Worm (Caenorhabditis elegans): ENCODE measurements around the gene C34C12.6.

Gene C34C12.6

DNA sequence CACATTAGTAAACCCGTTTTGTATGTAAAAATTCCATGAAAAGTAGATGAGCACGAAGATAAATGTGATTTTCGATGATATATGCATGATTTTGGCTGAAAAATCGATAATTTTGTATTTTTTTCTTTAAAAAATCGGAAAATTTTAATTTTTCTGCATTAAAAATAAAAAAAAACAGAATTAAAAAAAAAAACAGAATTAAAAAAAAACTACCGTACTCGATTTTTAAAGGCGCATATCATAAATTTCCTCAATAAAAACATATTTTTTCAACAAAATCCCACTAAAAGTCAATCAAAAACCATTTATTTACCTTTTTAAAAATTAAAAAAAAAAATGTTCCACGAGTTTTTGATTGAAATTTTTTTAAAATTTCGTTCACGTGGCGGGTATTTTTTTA, 10.7 kb downstream of the C34C12.6 start, which contains the start of gene gly-14:
gly-14 (minus strand) TSS at position 101 of the 400 bp plus-strand sequence.
- TF ChIP-seq nhr-237 (tag; optimal IDR thresholded peaks at IDR 0.05) (no peak), dmd-4 (tag; optimal IDR thresholded peaks at IDR 0.05) (no peak), peb-1 (tag; optimal IDR thresholded peaks at IDR 0.05) (no peak), ama-1 (optimal IDR thresholded peaks at IDR 0.05) (no peak), nhr-21 (tag; optimal IDR thresholded peaks at IDR 0.05) (no peak), ceh-82 (tag; optimal IDR thresholded peaks at IDR 0.05) (no peak), ZK546.5 (tag; optimal IDR thresholded peaks at IDR 0.05) (no peak), egl-27 (tag; optimal IDR thresholded peaks at IDR 0.05) (no peak), elt-1 (tag; optimal IDR thresholded peaks at IDR 0.05) (no peak), unc-55 (GFP tag; optimal IDR thresholded peaks at IDR 0.05) (no peak), unc-62 (GFP tag; optimal IDR thresholded peaks at IDR 0.05) (no peak), skn-1 (tag; optimal IDR thresholded peaks at IDR 0.05) (no peak), C34F6.9 (tag; optimal IDR thresholded peaks at IDR 0.05) (no peak), nhr-77 (tag; optimal IDR thresholded peaks at IDR 0.05) (no peak), ztf-4 (tag; optimal IDR thresholded peaks at IDR 0.05) (no peak), lin-39 (tag; optimal IDR thresholded peaks at IDR 0.05) (no peak), ztf-1 (GFP tag; conservative IDR thresholded peaks at IDR 0.05) (no peak), ceh-16 (tag; optimal IDR thresholded peaks at IDR 0.05) (no peak), ztf-11 (tag; optimal IDR thresholded peaks at IDR 0.05) (no peak)

DNA sequence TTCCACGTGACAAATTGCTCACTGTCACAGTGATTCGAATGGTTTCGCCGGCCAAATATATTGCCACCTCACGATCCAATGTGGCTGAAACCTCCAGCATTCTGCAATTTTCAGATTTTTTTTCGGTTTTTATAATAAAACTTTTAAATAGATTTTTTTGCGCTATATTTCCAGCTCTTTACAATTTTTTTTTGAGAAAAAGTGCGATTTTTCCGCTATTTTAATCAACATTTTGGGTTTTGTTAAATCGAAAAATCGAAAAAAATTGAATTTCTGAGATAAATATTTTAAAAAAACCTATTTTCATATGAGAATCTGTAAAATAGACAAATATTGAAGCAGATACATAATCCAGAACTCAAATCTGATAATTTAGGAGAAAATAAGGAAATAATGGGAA, 16.6 kb downstream of the C34C12.6 start, which contains the start of gene M01F1.9:
M01F1.9 (minus strand) TSS at position 101 of the 400 bp plus-strand sequence.
- TF ChIP-seq lin-11 (tag; optimal IDR thresholded peaks at IDR 0.05): no peak
- TF ChIP-seq ztf-4 (tag; optimal IDR thresholded peaks at IDR 0.05): no peak
- TF ChIP-seq unc-55 (GFP tag; optimal IDR thresholded peaks at IDR 0.05): no peak
- no peak for TF ChIP-seq nhr-12 (tag; optimal IDR thresholded peaks at IDR 0.05)
- TF ChIP-seq lin-39 (tag; optimal IDR thresholded peaks at IDR 0.05): no peak
- no peak for TF ChIP-seq aly-2 (tag; optimal IDR thresholded peaks at IDR 0.05)
- TF ChIP-seq ztf-11 (tag; optimal IDR thresholded peaks at IDR 0.05): no peak
- no peak for TF ChIP-seq skn-1 (tag; optimal IDR thresholded peaks at IDR 0.05)
- no peak for TF ChIP-seq F13H6.1 (tag; optimal IDR thresholded peaks at IDR 0.05)
- TF ChIP-seq peb-1 (tag; optimal IDR thresholded peaks at IDR 0.05): no peak
- TF ChIP-seq ama-1 (optimal IDR thresholded peaks at IDR 0.05): no peak
- no peak for TF ChIP-seq R02D3.7 (tag; optimal IDR thresholded peaks at IDR 0.05)
- no peak for TF ChIP-seq nhr-237 (tag; optimal IDR thresholded peaks at IDR 0.05)
- TF ChIP-seq nhr-25 (tag; optimal IDR thresholded peaks at IDR 0.05): no peak
- TF ChIP-seq alr-1 (tag; optimal IDR thresholded peaks at IDR 0.05): no peak
- TF ChIP-seq elt-3 (tag; optimal IDR thresholded peaks at IDR 0.05): no peak
- TF ChIP-seq mdl-1 (tag; optimal IDR thresholded peaks at IDR 0.05): no peak
- TF ChIP-seq zag-1 (tag; optimal IDR thresholded peaks at IDR 0.05): no peak

DNA sequence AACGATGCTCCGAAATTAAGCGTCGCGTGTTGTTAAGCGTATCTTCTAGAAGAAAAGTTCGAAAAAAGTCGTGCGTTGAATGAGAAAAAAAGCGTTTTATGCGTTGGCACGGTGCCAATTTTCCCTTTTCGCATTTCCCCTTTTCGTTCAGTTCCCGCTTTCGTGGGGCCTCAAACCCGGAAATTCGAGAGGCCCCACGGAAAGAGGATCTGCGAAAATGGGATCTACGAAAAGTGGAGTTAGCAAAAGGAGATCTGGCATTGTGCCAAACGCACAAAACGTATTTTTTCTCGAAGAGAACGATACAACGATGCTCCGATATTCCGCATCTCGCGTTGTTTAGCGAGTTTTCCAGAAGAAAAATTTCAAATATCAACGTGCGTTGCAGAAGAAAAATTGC, 17.5 kb downstream of the C34C12.6 start:
- no peak for TF ChIP-seq sma-9 (GFP tag; optimal IDR thresholded peaks at IDR 0.05)
- TF ChIP-seq sma-9 (tag; optimal IDR thresholded peaks at IDR 0.05): no peak
- no peak for TF ChIP-seq ceh-16 (tag; optimal IDR thresholded peaks at IDR 0.05)
- TF ChIP-seq mdl-1 (tag; optimal IDR thresholded peaks at IDR 0.05): no peak
- no peak for TF ChIP-seq nhr-25 (tag; optimal IDR thresholded peaks at IDR 0.05)
- no peak for TF ChIP-seq unc-62 (GFP tag; optimal IDR thresholded peaks at IDR 0.05)
- TF ChIP-seq sma-3 (GFP tag; optimal IDR thresholded peaks at IDR 0.05): peak; percentile 5
- no peak for TF ChIP-seq unc-39 (tag; optimal IDR thresholded peaks at IDR 0.05)
- no peak for TF ChIP-seq ama-1 (optimal IDR thresholded peaks at IDR 0.05)
- peak; percentile 16 for TF ChIP-seq F13H6.1 (tag; optimal IDR thresholded peaks at IDR 0.05)
- TF ChIP-seq unc-55 (GFP tag; optimal IDR thresholded peaks at IDR 0.05): peak; percentile 57
- TF ChIP-seq skn-1 (tag; optimal IDR thresholded peaks at IDR 0.05): no peak
- TF ChIP-seq lin-13 (GFP tag; optimal IDR thresholded peaks at IDR 0.05): no peak
- no peak for TF ChIP-seq nhr-10 (tag; optimal IDR thresholded peaks at IDR 0.05)
- TF ChIP-seq R02D3.7 (tag; optimal IDR thresholded peaks at IDR 0.05): no peak
- TF ChIP-seq nhr-6 (tag; optimal IDR thresholded peaks at IDR 0.05): no peak

DNA sequence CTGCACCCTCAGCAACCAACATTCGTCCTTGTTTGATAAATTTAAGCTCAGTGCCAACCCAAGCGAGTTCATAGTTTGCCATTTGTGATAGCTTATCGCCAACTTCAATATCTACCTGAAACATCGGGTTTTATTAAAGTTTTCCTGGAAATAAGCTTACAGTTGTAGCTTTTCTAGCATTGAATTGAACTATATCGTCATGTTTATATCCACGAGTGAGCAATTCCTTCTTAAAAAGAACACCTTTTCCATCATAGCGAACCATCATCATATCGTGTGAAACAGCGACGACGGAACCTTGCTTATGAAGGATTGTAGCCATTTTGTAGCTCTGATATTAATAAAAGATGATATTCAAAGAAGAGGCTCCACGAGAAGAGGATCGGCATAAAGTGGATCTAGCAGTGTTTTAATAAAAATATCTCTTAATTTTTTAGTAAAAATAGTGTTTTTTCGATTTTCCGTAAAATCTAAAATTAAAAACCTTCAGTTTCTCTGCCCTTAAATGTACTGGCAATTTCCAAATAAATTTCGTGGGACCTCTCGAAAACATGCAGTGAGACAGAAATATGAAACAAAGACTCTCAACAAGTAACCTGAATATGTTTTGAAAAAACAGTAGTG, 19.9 kb downstream of the C34C12.6 start, which contains the start of gene M01F1.8:
M01F1.8 (minus strand) TSS at position 335 of the 624 bp plus-strand sequence.
- TF ChIP-seq nhr-129 (tag; optimal IDR thresholded peaks at IDR 0.05): no peak
- no peak for TF ChIP-seq crh-2 (tag; optimal IDR thresholded peaks at IDR 0.05)
- no peak for TF ChIP-seq ztf-4 (tag; optimal IDR thresholded peaks at IDR 0.05)
- no peak for TF ChIP-seq nhr-21 (tag; optimal IDR thresholded peaks at IDR 0.05)
- TF ChIP-seq mbf-1 (tag; optimal IDR thresholded peaks at IDR 0.05): no peak
- TF ChIP-seq nhr-237 (tag; optimal IDR thresholded peaks at IDR 0.05): no peak
- TF ChIP-seq alr-1 (tag; optimal IDR thresholded peaks at IDR 0.05): no peak
